Worm (Caenorhabditis elegans) whole organism, L4 larva: ENCODE data around the gene Y25C1A.8.
"Not testable (repeated sequence)": the region's sequence is repeated elsewhere in the genome, so short reads cannot be mapped to it uniquely, and the experiment has no call there.

ENCODE experiments used
- fos-1 ChIP-seq: fragments of 150-350 bp; optimal IDR thresholded peaks from 2 replicates; lab custom pipeline; 2014; ENCODE audit warnings: missing biosample characterization, missing genetic modification characterization
- nhr-237 ChIP-seq: sonication (generic microtip); optimal IDR thresholded peaks from 2 replicates; lab custom pipeline; 2017; ENCODE audit warnings: missing biosample characterization, missing genetic modification characterization
- nhr-25 ChIP-seq: sonication (generic microtip); optimal IDR thresholded peaks from 2 replicates; lab custom pipeline; 2017; ENCODE audit warnings: missing genetic modification characterization, mild to moderate bottlenecking, missing compliant biosample characterization, antibody characterized with exemption, moderate library complexity, borderline replicate concordance; ENCODE audit not compliant: insufficient read depth

ce11 chrII:3031292-3031691 is 45.5 kb downstream of the Y25C1A.8 start:
- TF ChIP-seq nhr-237, nhr-25, fos-1 (tag; lab: Kevin White, UChicago): not testable (repeated sequence)
